Worm (Caenorhabditis elegans) whole organism, L3 larva: ENCODE data around the gene sqd-1.
A peak's percentile ranks its signal among the peaks of the same experiment; 100 is the strongest.

Source experiments
- R02D3.7 ChIP-seq: fragments of 150-350 bp; optimal IDR thresholded peaks from 2 replicates; lab custom pipeline; 2014; ENCODE audit warnings: missing biosample characterization, missing genetic modification characterization
- ZK546.5 ChIP-seq: sonication (generic microtip); optimal IDR thresholded peaks from 2 replicates; lab custom pipeline; 2017; ENCODE audit warnings: missing biosample characterization, missing genetic modification characterization
- aly-2 ChIP-seq: fragments of 150-350 bp; optimal IDR thresholded peaks from 2 replicates; lab custom pipeline; 2014; ENCODE audit warnings: missing biosample characterization, missing genetic modification characterization
- ceh-16 ChIP-seq: sonication (generic microtip); optimal IDR thresholded peaks from 2 replicates; lab custom pipeline; 2017; ENCODE audit warnings: missing biosample characterization, missing genetic modification characterization
- ceh-28 ChIP-seq: fragments of 150-350 bp; optimal IDR thresholded peaks from 2 replicates; lab custom pipeline; 2014; ENCODE audit warnings: missing biosample characterization, missing genetic modification reagents, missing genetic modification characterization
- ceh-9 ChIP-seq: sonication (generic microtip); optimal IDR thresholded peaks from 2 replicates; lab custom pipeline; 2018; ENCODE audit warnings: missing biosample characterization, missing genetic modification characterization
- daf-12 ChIP-seq: fragments of 150-350 bp; optimal IDR thresholded peaks from 2 replicates; lab custom pipeline; 2014; ENCODE audit warnings: missing biosample characterization, missing genetic modification reagents, missing genetic modification characterization
- egl-5 ChIP-seq: fragments of 150-350 bp; optimal IDR thresholded peaks from 2 replicates; lab custom pipeline; 2017; ENCODE audit warnings: missing biosample characterization, missing genetic modification reagents, missing genetic modification characterization, inconsistent platforms
- elt-1 ChIP-seq: fragments of 150-350 bp; optimal IDR thresholded peaks from 2 replicates; lab custom pipeline; 2014; ENCODE audit warnings: missing biosample characterization, missing genetic modification characterization
- elt-2 ChIP-seq: sonication (generic microtip); optimal IDR thresholded peaks from 2 replicates; lab custom pipeline; 2016; ENCODE audit warnings: missing genetic modification reagents, mild to moderate bottlenecking, missing genetic modification characterization, missing compliant biosample characterization
- elt-3 ChIP-seq, 3 experiments: fragments of 150-350 bp in 1 of 3; sonication (generic microtip) in 2 of 3; optimal IDR thresholded peaks; 2 replicates in 2 of 3; 4 replicates in 1 of 3; lab custom pipeline; 2014 to 2017; ENCODE audit warnings: missing biosample characterization in 3 of 3, missing genetic modification characterization in 3 of 3
- eor-1 ChIP-seq, 2 experiments: fragments of 150-350 bp; optimal IDR thresholded peaks; 2 replicates each; lab custom pipeline; 2014 to 2018; ENCODE audit warnings: missing biosample characterization in 2 of 2, missing genetic modification characterization in 2 of 2
- fkh-10 ChIP-seq: sonication (generic microtip); optimal IDR thresholded peaks from 2 replicates; lab custom pipeline; 2017; ENCODE audit warnings: missing biosample characterization, missing genetic modification reagents, missing genetic modification characterization
- fkh-2 ChIP-seq: fragments of 150-350 bp; optimal IDR thresholded peaks from 2 replicates; lab custom pipeline; 2014; ENCODE audit warnings: missing biosample characterization, missing genetic modification reagents, missing genetic modification characterization
- fos-1 ChIP-seq: fragments of 150-350 bp; optimal IDR thresholded peaks from 2 replicates; lab custom pipeline; 2014; ENCODE audit warnings: missing biosample characterization, missing genetic modification characterization
- hmg-11 ChIP-seq: sonication (generic microtip); optimal IDR thresholded peaks from 2 replicates; lab custom pipeline; 2016; ENCODE audit warnings: missing genetic modification characterization, missing compliant biosample characterization
- jun-1 ChIP-seq: fragments of 150-350 bp; optimal IDR thresholded peaks from 2 replicates; lab custom pipeline; 2014; ENCODE audit warnings: missing biosample characterization, missing genetic modification reagents, missing genetic modification characterization
- lin-15B ChIP-seq: fragments of 150-350 bp; optimal IDR thresholded peaks from 2 replicates; lab custom pipeline; 2014; ENCODE audit warnings: missing biosample characterization, missing genetic modification characterization
- lin-39 ChIP-seq: fragments of 150-350 bp; optimal IDR thresholded peaks from 2 replicates; lab custom pipeline; 2018; ENCODE audit warnings: missing biosample characterization, missing genetic modification reagents, missing genetic modification characterization
- mdl-1 ChIP-seq: fragments of 150-350 bp; optimal IDR thresholded peaks from 2 replicates; lab custom pipeline; 2014; ENCODE audit warnings: missing biosample characterization, missing genetic modification characterization
- mml-1 ChIP-seq: fragments of 150-350 bp; sonication (generic microtip); optimal IDR thresholded peaks from 3 replicates; lab custom pipeline; 2014; ENCODE audit warnings: missing biosample characterization, missing genetic modification characterization
- nfya-1 ChIP-seq: sonication (generic microtip); optimal IDR thresholded peaks from 2 replicates; lab custom pipeline; 2017; ENCODE audit warnings: missing genetic modification characterization, mild to moderate bottlenecking, missing compliant biosample characterization, antibody characterized with exemption, moderate library complexity; ENCODE audit not compliant: insufficient read depth
- nhr-23 ChIP-seq: fragments of 150-350 bp; optimal IDR thresholded peaks from 2 replicates; lab custom pipeline; 2014; ENCODE audit warnings: missing biosample characterization, missing genetic modification reagents, missing genetic modification characterization
- nhr-25 ChIP-seq: sonication (generic microtip); optimal IDR thresholded peaks from 2 replicates; lab custom pipeline; 2017; ENCODE audit warnings: missing biosample characterization, missing genetic modification characterization
- nhr-28 ChIP-seq: fragments of 150-350 bp; optimal IDR thresholded peaks from 2 replicates; lab custom pipeline; 2014; ENCODE audit warnings: missing biosample characterization, missing genetic modification characterization
- nhr-43 ChIP-seq: sonication (generic microtip); optimal IDR thresholded peaks from 2 replicates; lab custom pipeline; 2016; ENCODE audit warnings: mild to moderate bottlenecking, missing genetic modification characterization, missing compliant biosample characterization; ENCODE audit not compliant: poor library complexity, severe bottlenecking
- nhr-67 ChIP-seq: fragments of 150-350 bp; optimal IDR thresholded peaks from 2 replicates; lab custom pipeline; 2014; ENCODE audit warnings: missing biosample characterization, missing genetic modification characterization
- nhr-76 ChIP-seq: fragments of 150-350 bp; sonication (generic microtip); optimal IDR thresholded peaks from 5 replicates; lab custom pipeline; 2014; ENCODE audit warnings: missing biosample characterization, missing genetic modification characterization
- nhr-77 ChIP-seq: fragments of 150-350 bp; optimal IDR thresholded peaks from 2 replicates; lab custom pipeline; 2014; ENCODE audit warnings: missing biosample characterization, missing genetic modification characterization
- pha-4 ChIP-seq: fragments of 150-350 bp; optimal IDR thresholded peaks from 2 replicates; lab custom pipeline; 2014; ENCODE audit warnings: missing biosample characterization, missing genetic modification reagents, missing genetic modification characterization
- skn-1 ChIP-seq: fragments of 150-350 bp; optimal IDR thresholded peaks from 2 replicates; lab custom pipeline; 2014; ENCODE audit warnings: missing biosample characterization, missing genetic modification characterization
- snpc-4 ChIP-seq: fragments of 150-350 bp; optimal IDR thresholded peaks from 2 replicates; lab custom pipeline; 2014; ENCODE audit warnings: missing biosample characterization, missing genetic modification characterization
- tbx-2 ChIP-seq: sonication (generic microtip); optimal IDR thresholded peaks from 2 replicates; lab custom pipeline; 2016; ENCODE audit warnings: mild to moderate bottlenecking, missing genetic modification characterization, missing compliant biosample characterization
- unc-39 ChIP-seq: sonication (generic microtip); optimal IDR thresholded peaks from 4 replicates; lab custom pipeline; 2017; ENCODE audit warnings: missing biosample characterization, missing genetic modification characterization
- unc-62 ChIP-seq: fragments of 150-350 bp; sonication (generic microtip); optimal IDR thresholded peaks from 4 replicates; lab custom pipeline; 2014; ENCODE audit warnings: missing biosample characterization, missing genetic modification reagents, missing genetic modification characterization
- zag-1 ChIP-seq: fragments of 150-350 bp; optimal IDR thresholded peaks from 2 replicates; lab custom pipeline; 2014; ENCODE audit warnings: missing biosample characterization, missing genetic modification characterization
- ztf-11 ChIP-seq: fragments of 150-350 bp; optimal IDR thresholded peaks from 2 replicates; lab custom pipeline; 2014; ENCODE audit warnings: missing biosample characterization, missing genetic modification characterization
- ztf-4 ChIP-seq: fragments of 150-350 bp; optimal IDR thresholded peaks from 2 replicates; lab custom pipeline; 2014; ENCODE audit warnings: missing biosample characterization, missing genetic modification characterization

Gene sqd-1

DNA sequence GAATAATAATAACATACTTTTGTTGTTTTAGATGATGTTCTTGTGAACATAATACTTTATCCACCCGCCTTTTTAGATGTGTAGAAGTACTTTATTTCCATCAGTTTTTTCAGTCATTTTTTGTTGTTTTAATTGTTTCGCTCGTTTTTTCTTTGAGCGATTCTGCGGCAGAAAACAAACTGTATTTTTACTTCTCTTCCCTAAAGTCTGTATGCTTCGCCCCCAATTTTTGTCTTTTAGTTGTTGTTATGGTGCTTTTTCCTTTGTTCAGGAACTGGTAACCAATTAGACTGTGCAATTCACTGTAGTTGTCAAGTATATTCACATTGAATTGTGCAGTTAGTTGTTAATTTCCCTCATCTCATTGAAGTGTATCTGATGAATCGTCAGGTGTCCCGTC, 1.8 kb downstream of the sqd-1 start:
- no peak for TF ChIP-seq mml-1 (tag; lab: Kevin White, UChicago)
- TF ChIP-seq fos-1 (tag; lab: Kevin White, UChicago): no peak
- no peak for TF ChIP-seq eor-1 (tag; optimal IDR thresholded peaks at IDR 0.05; lab: Kevin White, UChicago)
- no peak for TF ChIP-seq elt-3 (tag; optimal IDR thresholded peaks at IDR 0.05; lab: Kevin White, UChicago)
- no peak for TF ChIP-seq elt-1 (tag; lab: Kevin White, UChicago)

DNA sequence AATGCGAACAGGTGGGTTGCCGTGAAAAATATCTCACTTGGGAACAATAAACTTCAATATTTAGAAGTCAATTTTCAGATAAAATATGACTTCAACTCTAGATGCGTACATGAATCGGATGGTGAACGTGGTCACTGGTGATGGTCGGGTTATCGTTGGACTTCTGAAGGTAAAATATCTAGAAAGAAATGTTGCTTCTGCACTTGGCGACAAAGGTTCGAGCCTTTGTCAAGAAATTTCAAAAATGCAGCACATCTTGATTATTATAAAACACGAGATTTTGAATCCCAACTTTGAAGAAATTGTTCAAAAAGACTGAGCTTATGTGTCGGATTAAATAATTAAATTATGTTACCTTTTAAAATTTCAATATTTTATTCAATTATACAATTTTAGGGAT, 2.5 kb downstream of the sqd-1 start, which contains the start of gene lsm-8:
Gene lsm-8, plus strand, starts transcription at position 79 of the 400 bp plus-strand sequence.
- TF ChIP-seq ztf-11 (tag; lab: Kevin White, UChicago) (no peak), ceh-16 (tag; lab: Kevin White, UChicago) (no peak), nhr-43 (tag; lab: Kevin White, UChicago) (no peak), egl-5 (tag; lab: Kevin White, UChicago) (no peak), ceh-9 (tag; lab: Kevin White, UChicago) (no peak), lin-15B (tag; lab: Kevin White, UChicago) (no peak), zag-1 (no peak), fkh-2 (tag; lab: Kevin White, UChicago) (no peak), nhr-77 (tag; lab: Kevin White, UChicago) (no peak), ceh-28 (no peak), unc-62 (GFP tag; lab: Kevin White, UChicago) (no peak), elt-2 (no peak), ZK546.5 (tag; lab: Kevin White, UChicago) (no peak), tbx-2 (tag; lab: Kevin White, UChicago) (no peak)

DNA sequence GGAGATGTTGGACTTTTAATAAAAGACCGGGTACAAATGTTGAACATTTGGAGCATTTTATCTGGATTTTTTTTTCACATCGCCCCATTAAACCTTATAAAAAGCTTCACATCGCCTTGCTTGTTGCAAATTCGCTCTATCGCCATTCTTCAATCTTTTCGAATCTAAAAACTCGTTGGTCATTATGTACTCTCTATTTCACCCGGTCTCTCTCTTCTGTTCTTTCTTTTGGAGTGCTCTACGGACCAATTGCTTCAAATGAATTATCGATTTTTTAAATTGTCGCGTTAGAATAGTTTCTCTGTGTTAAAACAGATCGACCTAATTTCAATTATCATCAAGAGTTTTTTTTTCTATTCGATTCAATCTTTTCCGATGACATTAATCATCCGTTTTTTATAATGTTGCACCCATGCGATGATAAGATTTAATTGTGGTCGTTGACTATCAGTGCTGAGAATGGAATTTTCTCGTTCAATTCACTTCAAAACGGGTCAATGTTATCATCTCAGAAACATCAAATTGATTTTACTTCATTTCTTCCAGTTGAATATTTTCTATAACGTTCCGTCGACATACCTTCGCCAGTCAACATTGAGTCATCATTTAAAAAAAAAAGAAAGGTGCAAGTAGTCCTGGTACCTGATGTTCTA, 3.5 kb downstream of the sqd-1 start:
- TF ChIP-seq pha-4 (tag; lab: Kevin White, UChicago): no peak
- TF ChIP-seq ceh-9 (tag; lab: Kevin White, UChicago): no peak
- TF ChIP-seq mml-1 (tag; lab: Kevin White, UChicago): no peak
- no peak for TF ChIP-seq fkh-2 (tag; lab: Kevin White, UChicago)
- TF ChIP-seq snpc-4: peak; percentile 19
- peak; percentile 8 for TF ChIP-seq nfya-1 (tag; lab: Kevin White, UChicago)
- TF ChIP-seq ceh-16 (tag; lab: Kevin White, UChicago): no peak
- TF ChIP-seq daf-12 (tag; lab: Kevin White, UChicago): no peak
- peak; percentile 76 for TF ChIP-seq ceh-28
- TF ChIP-seq unc-39 (tag; lab: Kevin White, UChicago): no peak
- TF ChIP-seq ZK546.5 (tag; lab: Kevin White, UChicago): no peak
- peak; percentile 71 for TF ChIP-seq elt-2
- TF ChIP-seq ztf-11 (tag; lab: Kevin White, UChicago): no peak
- TF ChIP-seq eor-1 (tag; optimal IDR thresholded peaks at IDR 0.05; lab: Kevin White, UChicago): no peak
- no peak for TF ChIP-seq skn-1 (tag; lab: Kevin White, UChicago)
- peak; percentile 53 for TF ChIP-seq lin-39 (tag; lab: Kevin White, UChicago)
- TF ChIP-seq nhr-67 (tag; lab: Kevin White, UChicago): no peak
- TF ChIP-seq fkh-10 (GFP tag; lab: Kevin White, UChicago): no peak
- TF ChIP-seq fos-1 (tag; lab: Kevin White, UChicago): no peak
- TF ChIP-seq lin-15B (tag; lab: Kevin White, UChicago): peak; percentile 53
- TF ChIP-seq egl-5 (tag; lab: Kevin White, UChicago): no peak

ce11 chrIV:6328198-6328597, 4.2 kb downstream of the sqd-1 start:
- TF ChIP-seq elt-2: no peak
- TF ChIP-seq nhr-23: no peak
- TF ChIP-seq snpc-4: no peak
- TF ChIP-seq mdl-1: no peak
- no peak for TF ChIP-seq ZK546.5 (tag; lab: Kevin White, UChicago)
- no peak for TF ChIP-seq jun-1
- TF ChIP-seq aly-2 (tag; lab: Kevin White, UChicago): no peak
- no peak for TF ChIP-seq nhr-76 (tag; lab: Kevin White, UChicago)
- no peak for TF ChIP-seq fos-1 (tag; lab: Kevin White, UChicago)
- no peak for TF ChIP-seq nhr-25 (tag; lab: Kevin White, UChicago)
- TF ChIP-seq nhr-28 (tag; lab: Kevin White, UChicago): no peak
- TF ChIP-seq hmg-11 (tag; lab: Kevin White, UChicago): no peak
- no peak for TF ChIP-seq R02D3.7 (tag; lab: Kevin White, UChicago)
- no peak for TF ChIP-seq ztf-4 (tag; lab: Kevin White, UChicago)
- no peak for TF ChIP-seq fkh-2 (tag; lab: Kevin White, UChicago)
- TF ChIP-seq zag-1: no peak
